Fruit fly (Drosophila melanogaster) whole organism, prepupa: ENCODE data around the gene LysB.
A peak's percentile ranks its signal among the peaks of the same experiment; 100 is the strongest.

Source experiments
- Blimp-1 ChIP-seq: fragments of 200-800 bp; sonication (Bioruptor generic); optimal IDR thresholded peaks from 3 replicates; lab custom pipeline; 2017; ENCODE audit warnings: missing biosample characterization, missing genetic modification characterization, mild to moderate bottlenecking, moderate library complexity, missing genetic modification reagents
- CG10631 ChIP-seq: fragments of 200-800 bp; sonication (Bioruptor generic); optimal IDR thresholded peaks from 2 replicates; lab custom pipeline; 2016; ENCODE audit warnings: missing biosample characterization, missing genetic modification characterization
- CG11294 ChIP-seq: fragments of 200-800 bp; sonication (Bioruptor generic); IDR thresholded peaks from 2 replicates; pipeline ENCODE4 v1.3.6; 2022; ENCODE audit warnings: missing biosample characterization, missing genetic modification characterization
- CG11902 ChIP-seq: fragments of 200-800 bp; sonication (Bioruptor generic); optimal IDR thresholded peaks from 3 replicates; lab custom pipeline; 2016; ENCODE audit warnings: missing biosample characterization, missing genetic modification characterization
- CG15336 ChIP-seq: fragments of 200-800 bp; sonication (Bioruptor generic); IDR thresholded peaks from 2 replicates; pipeline ENCODE4 v1.3.6; 2022; ENCODE audit warnings: missing biosample characterization, missing genetic modification characterization
- CG1621 ChIP-seq: fragments of 200-800 bp; sonication (Bioruptor generic); optimal IDR thresholded peaks from 3 replicates; lab custom pipeline; 2018; ENCODE audit warnings: missing biosample characterization, mild to moderate bottlenecking, missing genetic modification characterization
- CG31627 ChIP-seq: fragments of 200-800 bp; sonication (Bioruptor generic); optimal IDR thresholded peaks from 3 replicates; lab custom pipeline; 2016; ENCODE audit warnings: missing biosample characterization, missing genetic modification characterization
- CG3919 ChIP-seq: fragments of 200-800 bp; sonication (Bioruptor generic); optimal IDR thresholded peaks from 3 replicates; lab custom pipeline; 2016; ENCODE audit warnings: missing biosample characterization, missing genetic modification characterization
- CG4318 ChIP-seq: fragments of 200-800 bp; sonication (Bioruptor generic); optimal IDR thresholded peaks from 3 replicates; lab custom pipeline; 2017; ENCODE audit warnings: missing biosample characterization, mild to moderate bottlenecking, missing genetic modification characterization
- CG6163 ChIP-seq: fragments of 200-800 bp; sonication (Bioruptor generic); IDR thresholded peaks from 3 replicates; pipeline ENCODE4 v1.3.6; 2022; ENCODE audit warnings: missing biosample characterization, missing genetic modification characterization
- CG6276 ChIP-seq: fragments of 200-800 bp; sonication (Bioruptor generic); optimal IDR thresholded peaks from 2 replicates; lab custom pipeline; 2017; ENCODE audit warnings: missing biosample characterization, mild to moderate bottlenecking, missing genetic modification characterization
- CG6792 ChIP-seq: fragments of 200-800 bp; sonication (Bioruptor generic); optimal IDR thresholded peaks from 3 replicates; lab custom pipeline; 2016; ENCODE audit warnings: missing biosample characterization, missing genetic modification characterization
- CG8119 ChIP-seq: fragments of 200-800 bp; sonication (Bioruptor generic); IDR thresholded peaks from 3 replicates; pipeline ENCODE4 v1.3.6; 2022; ENCODE audit warnings: missing biosample characterization, missing genetic modification characterization
- CG9139 ChIP-seq: fragments of 200-800 bp; sonication (Bioruptor generic); optimal IDR thresholded peaks from 3 replicates; lab custom pipeline; 2017; ENCODE audit warnings: missing biosample characterization, mild to moderate bottlenecking, missing genetic modification characterization
- Eip75B ChIP-seq: fragments of 200-800 bp; sonication (Bioruptor generic); optimal IDR thresholded peaks from 3 replicates; lab custom pipeline; 2016; ENCODE audit warnings: missing biosample characterization, missing genetic modification characterization
- Eip93F ChIP-seq: fragments of 200-800 bp; sonication (Bioruptor generic); optimal IDR thresholded peaks from 2 replicates; lab custom pipeline; 2016; ENCODE audit warnings: missing biosample characterization, mild to moderate bottlenecking, missing genetic modification characterization
- Ets96B ChIP-seq: fragments of 200-800 bp; optimal IDR thresholded peaks from 2 replicates; lab custom pipeline; 2019; ENCODE audit warnings: missing biosample characterization, mild to moderate bottlenecking, missing genetic modification characterization, moderate library complexity
- Gug ChIP-seq: fragments of 200-800 bp; sonication (Bioruptor generic); IDR thresholded peaks from 2 replicates; pipeline ENCODE4 v1.3.6; 2022; ENCODE audit warnings: missing biosample characterization, missing genetic modification characterization
- Hr38 ChIP-seq: sonication (Bioruptor generic); optimal IDR thresholded peaks from 2 replicates; lab custom pipeline; 2016; ENCODE audit warnings: missing biosample characterization, missing genetic modification characterization
- Hr4 ChIP-seq: fragments of 200-800 bp; sonication (Bioruptor generic); optimal IDR thresholded peaks from 3 replicates; lab custom pipeline; 2016; ENCODE audit warnings: missing biosample characterization, missing genetic modification characterization
- Lpt ChIP-seq: fragments of 200-800 bp; sonication (Bioruptor generic); optimal IDR thresholded peaks from 3 replicates; lab custom pipeline; 2016; ENCODE audit warnings: missing biosample characterization, missing genetic modification characterization
- Met ChIP-seq: fragments of 200-800 bp; sonication (Bioruptor generic); optimal IDR thresholded peaks from 3 replicates; lab custom pipeline; 2016; ENCODE audit warnings: missing biosample characterization, missing genetic modification characterization
- Smox ChIP-seq: fragments of 200-800 bp; sonication (Bioruptor generic); optimal IDR thresholded peaks from 3 replicates; lab custom pipeline; 2016; ENCODE audit warnings: missing biosample characterization, missing genetic modification characterization
- Sox102F ChIP-seq: fragments of 200-800 bp; sonication (Bioruptor generic); optimal IDR thresholded peaks from 2 replicates; lab custom pipeline; 2016; ENCODE audit warnings: missing biosample characterization, mild to moderate bottlenecking, missing genetic modification characterization
- Sox14 ChIP-seq: fragments of 200-800 bp; sonication (Bioruptor generic); optimal IDR thresholded peaks from 3 replicates; lab custom pipeline; 2016; ENCODE audit warnings: missing biosample characterization, missing genetic modification characterization
- Sox15 ChIP-seq: fragments of 200-800 bp; sonication (Bioruptor generic); optimal IDR thresholded peaks from 3 replicates; lab custom pipeline; 2016; ENCODE audit warnings: missing biosample characterization, missing genetic modification characterization
- achi ChIP-seq: fragments of 200-800 bp; sonication (Bioruptor generic); optimal IDR thresholded peaks from 3 replicates; lab custom pipeline; 2016; ENCODE audit warnings: missing biosample characterization, missing genetic modification characterization
- acj6 ChIP-seq: fragments of 200-800 bp; sonication (Bioruptor generic); optimal IDR thresholded peaks from 3 replicates; lab custom pipeline; 2016; ENCODE audit warnings: missing biosample characterization, missing genetic modification characterization
- dsx ChIP-seq: fragments of 200-800 bp; optimal IDR thresholded peaks from 3 replicates; lab custom pipeline; 2019; ENCODE audit warnings: missing biosample characterization, mild to moderate bottlenecking, missing genetic modification characterization, moderate library complexity; ENCODE audit not compliant: poor library complexity, severe bottlenecking
- eg ChIP-seq: fragments of 200-800 bp; sonication (Bioruptor generic); IDR thresholded peaks from 3 replicates; pipeline ENCODE4 v1.3.6; 2022; ENCODE audit warnings: missing biosample characterization, missing genetic modification characterization
- esn ChIP-seq: fragments of 200-800 bp; sonication (Bioruptor generic); optimal IDR thresholded peaks from 2 replicates; lab custom pipeline; 2016; ENCODE audit warnings: missing biosample characterization, mild to moderate bottlenecking, missing genetic modification characterization, moderate library complexity
- fd85E ChIP-seq: fragments of 200-800 bp; sonication (Bioruptor generic); optimal IDR thresholded peaks from 3 replicates; lab custom pipeline; 2016; ENCODE audit warnings: missing biosample characterization, missing genetic modification characterization
- fkh ChIP-seq: fragments of 200-800 bp; sonication (Bioruptor generic); optimal IDR thresholded peaks from 3 replicates; lab custom pipeline; 2017; ENCODE audit warnings: missing biosample characterization, mild to moderate bottlenecking, missing genetic modification characterization, moderate library complexity
- net ChIP-seq: fragments of 200-800 bp; sonication (Bioruptor generic); optimal IDR thresholded peaks from 3 replicates; lab custom pipeline; 2016; ENCODE audit warnings: missing biosample characterization, missing genetic modification characterization
- pdm3 ChIP-seq: fragments of 200-800 bp; sonication (Bioruptor generic); optimal IDR thresholded peaks from 3 replicates; lab custom pipeline; 2016; ENCODE audit warnings: missing biosample characterization, missing genetic modification characterization
- salr ChIP-seq, 2 experiments: fragments of 200-800 bp; sonication (Bioruptor generic); optimal IDR thresholded peaks; 3 replicates each; lab custom pipeline; 2016 to 2018; ENCODE audit warnings: missing biosample characterization in 2 of 2, missing genetic modification characterization in 2 of 2, mild to moderate bottlenecking in 1 of 2
- spab ChIP-seq: fragments of 200-800 bp; sonication (Bioruptor generic); optimal IDR thresholded peaks from 2 replicates; lab custom pipeline; 2017; ENCODE audit warnings: missing biosample characterization, mild to moderate bottlenecking, missing genetic modification characterization, missing genetic modification reagents
- ss ChIP-seq, 2 experiments: fragments of 200-800 bp; sonication (Bioruptor generic); optimal IDR thresholded peaks; 2 replicates in 1 of 2; 3 replicates in 1 of 2; lab custom pipeline; 2017 to 2018; ENCODE audit warnings: mild to moderate bottlenecking in 2 of 2, missing biosample characterization in 2 of 2, missing genetic modification characterization in 2 of 2, moderate library complexity in 1 of 2
- svp ChIP-seq: fragments of 200-800 bp; sonication (Bioruptor generic); peaks from one replicate; lab custom pipeline; 2016; ENCODE audit warnings: missing biosample characterization, missing genetic modification characterization
- topi ChIP-seq: fragments of 200-800 bp; sonication (Bioruptor generic); optimal IDR thresholded peaks from 3 replicates; lab custom pipeline; 2016; ENCODE audit warnings: missing biosample characterization, missing genetic modification characterization
- vri ChIP-seq: fragments of 200-800 bp; sonication (Bioruptor generic); optimal IDR thresholded peaks from 3 replicates; lab custom pipeline; 2016; ENCODE audit warnings: missing biosample characterization, mild to moderate bottlenecking, missing genetic modification characterization

The LysB gene

DNA sequence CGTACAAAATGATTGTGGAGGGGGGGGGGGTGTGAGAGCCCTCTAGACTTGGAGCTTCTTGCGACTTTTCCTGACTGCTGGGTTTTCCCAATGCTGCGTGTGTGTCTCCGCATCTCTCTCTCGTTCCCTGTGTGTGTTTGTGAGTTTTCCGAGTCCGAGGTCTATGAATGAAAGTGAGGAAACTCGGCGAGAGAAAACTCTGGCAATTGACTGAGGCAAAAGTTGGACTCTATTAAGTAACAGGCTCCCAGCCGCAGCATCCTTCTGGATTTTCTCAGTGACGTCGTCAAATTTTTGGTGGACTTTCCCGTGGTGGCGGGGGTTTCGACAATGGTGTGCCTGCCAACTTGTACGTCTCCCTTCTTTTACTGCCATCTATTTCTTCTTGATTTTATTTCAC, 36.6 kb upstream of the LysB start:
- TF ChIP-seq CG6792 (GFP tag; lab: Kevin White, UChicago) (no peak), acj6 (GFP tag; lab: Kevin White, UChicago) (no peak), Met (GFP tag; lab: Kevin White, UChicago) (no peak), CG11294 (GFP tag; lab: Robert Waterston, UW) (no peak), CG10631 (GFP tag; lab: Kevin White, UChicago) (no peak), Blimp-1 (no peak), vri (GFP tag; lab: Kevin White, UChicago) (no peak), Smox (no peak), CG31627 (GFP tag; lab: Kevin White, UChicago) (no peak), CG1621 (tag; lab: Kevin White, UChicago) (no peak), Sox15 (GFP tag; lab: Kevin White, UChicago) (no peak), CG8119 (GFP tag; lab: Robert Waterston, UW) (no peak), CG15336 (no peak), net (GFP tag; lab: Kevin White, UChicago) (no peak), pdm3 (no peak), Ets96B (tag; lab: Kevin White, UChicago) (no peak), CG3919 (GFP tag; lab: Kevin White, UChicago) (no peak), Hr4 (GFP tag; lab: Kevin White, UChicago) (no peak)
- TF ChIP-seq, all 60 proteins: peak for 0

DNA sequence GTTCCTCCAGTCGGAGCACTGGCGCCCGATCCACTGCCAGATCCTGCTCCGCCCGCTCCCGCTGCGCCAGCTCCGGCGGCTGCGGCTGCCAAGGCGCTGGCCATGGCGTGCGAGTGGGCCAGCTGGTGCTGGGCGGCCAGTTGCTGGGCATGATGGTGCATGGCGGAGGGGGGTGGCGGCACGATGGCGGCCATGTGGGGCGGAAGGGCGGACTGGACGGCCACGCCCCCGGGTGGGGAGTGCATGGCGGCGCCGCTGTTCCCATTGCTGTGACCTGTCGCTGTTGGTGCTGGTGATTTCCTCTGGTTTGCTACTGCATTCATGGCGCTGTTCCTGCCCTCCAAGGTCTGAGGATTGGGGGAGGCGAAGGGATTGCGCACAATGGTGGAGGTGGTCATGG, 34.3 kb upstream of the LysB start:
- TF ChIP-seq eg (GFP tag; lab: Robert Waterston, UW) (no peak), CG8119 (GFP tag; lab: Robert Waterston, UW) (no peak), Hr4 (GFP tag; lab: Kevin White, UChicago) (no peak), fd85E (no peak), CG15336 (no peak), ss (GFP tag; optimal IDR thresholded peaks at IDR 0.05; lab: Kevin White, UChicago) (no peak), Sox14 (GFP tag; lab: Kevin White, UChicago) (no peak), acj6 (GFP tag; lab: Kevin White, UChicago) (no peak)

DNA sequence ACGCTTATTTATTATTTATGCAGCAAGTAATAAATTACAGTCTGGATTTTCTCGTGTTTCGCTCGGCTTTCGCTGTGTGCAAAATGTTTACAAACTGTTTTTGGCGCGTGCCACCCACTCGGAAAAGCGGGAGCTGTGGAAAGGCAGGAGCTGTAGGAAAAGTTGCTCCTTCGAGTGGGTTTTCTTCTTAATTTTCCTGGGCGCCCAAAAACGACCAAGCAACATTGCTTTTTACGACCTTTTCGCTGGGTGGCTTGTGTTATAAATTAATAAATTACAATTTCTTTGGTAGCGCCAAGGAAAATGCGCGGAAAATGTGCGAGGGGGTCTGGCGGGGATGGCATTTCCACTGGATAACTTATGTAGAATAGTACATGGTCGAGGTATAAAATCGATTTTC, 30.7 kb upstream of the LysB start:
- TF ChIP-seq svp (peak; percentile 53), Sox102F (GFP tag; lab: Kevin White, UChicago) (no peak), CG6163 (GFP tag; lab: Robert Waterston, UW) (0 out of 3 replicates have a peak, but pooled peaks have one; percentile 27)
- TF ChIP-seq, all 60 proteins: peak for 2

DNA sequence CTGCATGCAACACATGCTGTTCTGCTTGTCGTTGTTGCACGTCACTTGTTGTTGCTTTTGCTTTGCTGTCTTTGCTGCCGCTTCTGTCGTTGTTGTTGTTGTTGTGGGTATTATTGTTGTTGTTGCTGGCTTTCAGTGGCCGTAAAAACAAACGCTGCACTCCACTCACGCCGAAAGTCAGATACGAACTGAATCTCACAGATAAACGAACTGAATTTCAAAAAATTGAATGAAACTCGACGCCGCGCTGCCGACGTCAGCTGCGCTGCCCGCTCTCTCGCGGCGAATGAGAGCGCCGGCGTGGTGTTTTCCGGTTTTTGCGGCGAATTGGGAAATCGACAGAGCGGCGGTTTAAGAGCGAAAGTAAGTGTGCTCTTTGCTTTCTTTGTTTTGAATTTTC, 30.1 kb upstream of the LysB start, which contains the start of gene bab2:
Gene bab2 (minus strand): TSS at position 192 of the 400 bp plus-strand sequence.
- TF ChIP-seq CG6163 (GFP tag; lab: Robert Waterston, UW), result peak; percentile 67; the same call in 2 of the 3 replicates
- TF ChIP-seq spab (GFP tag; lab: Kevin White, UChicago), result no peak
- TF ChIP-seq dsx (GFP tag; lab: Kevin White, UChicago), result peak; percentile 68
- TF ChIP-seq eg (GFP tag; lab: Robert Waterston, UW), result peak; percentile 39; the same call in 1 of the 3 replicates
- TF ChIP-seq CG15336, result 0 out of 2 replicates have a peak, but pooled peaks have one; percentile 23
- TF ChIP-seq esn (GFP tag; lab: Kevin White, UChicago), result peak; percentile 32
- TF ChIP-seq topi (GFP tag; lab: Kevin White, UChicago), result no peak
- TF ChIP-seq fkh (GFP tag; lab: Kevin White, UChicago), result peak; percentile 50
- TF ChIP-seq Hr4 (GFP tag; lab: Kevin White, UChicago), result no peak
- TF ChIP-seq Sox14 (GFP tag; lab: Kevin White, UChicago), result peak; percentile 39

DNA sequence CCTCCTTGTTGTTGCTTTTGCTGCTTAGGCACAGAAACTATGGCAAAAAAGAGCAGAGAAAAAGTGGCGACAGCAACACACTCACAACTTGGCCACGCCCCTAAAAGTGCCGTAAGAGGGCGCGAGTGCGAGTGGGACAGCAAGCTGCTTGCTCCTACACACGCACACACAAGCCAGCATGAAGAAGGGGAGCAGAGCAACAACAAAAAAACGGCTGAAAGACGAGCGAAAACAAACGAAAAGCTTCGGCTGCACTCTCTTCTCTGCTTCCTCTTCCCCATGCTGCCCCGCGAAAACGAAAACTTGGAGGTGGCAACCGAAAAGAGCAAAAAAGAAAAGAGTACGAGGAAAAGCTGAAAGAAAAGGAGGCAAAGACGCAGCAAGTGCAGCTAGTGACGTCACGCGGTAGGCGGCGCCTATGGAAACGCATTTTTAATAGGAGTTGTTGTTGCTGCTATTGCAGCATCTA, 29.0 kb upstream of the LysB start:
- TF ChIP-seq Ets96B (tag; lab: Kevin White, UChicago), result peak; percentile 71
- TF ChIP-seq eg (GFP tag; lab: Robert Waterston, UW), result peak; percentile 75
- TF ChIP-seq CG1621 (tag; lab: Kevin White, UChicago), result peak; percentile 65
- peak; percentile 60 to 65 for TF ChIP-seq salr (GFP tag; optimal IDR thresholded peaks at IDR 0.05; lab: Kevin White, UChicago)
- peak; percentile 42 for TF ChIP-seq Eip75B (GFP tag; lab: Kevin White, UChicago)
- TF ChIP-seq Sox102F (GFP tag; lab: Kevin White, UChicago), result no peak
- peak; percentile 59 for TF ChIP-seq spab (GFP tag; lab: Kevin White, UChicago)
- peak; percentile 20 for TF ChIP-seq achi
- no peak for TF ChIP-seq CG4318
- peak; percentile 64 for TF ChIP-seq net (GFP tag; lab: Kevin White, UChicago)
- no peak for TF ChIP-seq CG11902 (GFP tag; lab: Kevin White, UChicago)
- TF ChIP-seq Met (GFP tag; lab: Kevin White, UChicago), result no peak
- no peak for TF ChIP-seq fd85E
- TF ChIP-seq CG8119 (GFP tag; lab: Robert Waterston, UW), result peak; percentile 78
- TF ChIP-seq CG3919 (GFP tag; lab: Kevin White, UChicago), result peak; percentile 57
- TF ChIP-seq Hr38 (GFP tag; lab: Kevin White, UChicago), result no peak
- TF ChIP-seq Eip93F (GFP tag; lab: Kevin White, UChicago), result no peak
- TF ChIP-seq CG9139 (GFP tag; lab: Kevin White, UChicago), result no peak
- TF ChIP-seq topi (GFP tag; lab: Kevin White, UChicago), result no peak
- peak; percentile 79 for TF ChIP-seq Lpt (GFP tag; lab: Kevin White, UChicago)
- TF ChIP-seq Blimp-1, result no peak
- TF ChIP-seq Gug (GFP tag; lab: Robert Waterston, UW), result peak; percentile 57
- peak; percentile 43 for TF ChIP-seq CG6276 (GFP tag; lab: Kevin White, UChicago)
